Worm (Caenorhabditis elegans): ENCODE data around the gene oac-53.

oac-53 gene

ce11 chrV:16627962-16628361 is at the start of gene oac-53:
oac-53 (minus strand) TSS chrV:16627970.
- TF ChIP-seq nhr-80 (tag; optimal IDR thresholded peaks at IDR 0.05) (peak; percentile 59), pbrm-1 (GFP tag; IDR thresholded peaks at IDR 0.05) (no peak), bed-1 (GFP tag; IDR thresholded peaks at IDR 0.05) (no peak), fkh-3 (tag; optimal IDR thresholded peaks at IDR 0.05) (no peak), ztf-6 (GFP tag; IDR thresholded peaks at IDR 0.05) (no peak)

- TF ChIP-seq nhr-27 (tag; optimal IDR thresholded peaks at IDR 0.05) (no peak), bed-1 (GFP tag; IDR thresholded peaks at IDR 0.05) (no peak), F49E8.2 (tag; optimal IDR thresholded peaks at IDR 0.05; ENCODE audit: insufficient read depth) (no peak), mxl-1 (tag; optimal IDR thresholded peaks at IDR 0.05) (no peak), F39B2.1 (GFP tag; IDR thresholded peaks at IDR 0.05) (no peak), snpc-1.3 (tag; optimal IDR thresholded peaks at IDR 0.05; ENCODE audit: insufficient read depth) (no peak), ztf-28 (GFP tag; IDR thresholded peaks at IDR 0.05) (no peak), aptf-2 (GFP tag; conservative IDR thresholded peaks at IDR 0.05) (no peak), nhr-80 (tag; optimal IDR thresholded peaks at IDR 0.05) (no peak), madf-6 (GFP tag; IDR thresholded peaks at IDR 0.05) (no peak), F55B11.4 (tag; optimal IDR thresholded peaks at IDR 0.05; ENCODE audit: borderline replicate concordance, insufficient read depth) (no peak), rpc-1 (optimal IDR thresholded peaks at IDR 0.05) (no peak), rpc-1 (tag; optimal IDR thresholded peaks at IDR 0.05) (no peak), akir-1 (GFP tag; optimal IDR thresholded peaks at IDR 0.05) (no peak)
Measured at ce11 chrV:16675553-16675952, 47.8 kb upstream of the oac-53 start, which contains the start of gene srz-1. srz-1 (plus strand) TSS chrV:16675853.

DNA sequence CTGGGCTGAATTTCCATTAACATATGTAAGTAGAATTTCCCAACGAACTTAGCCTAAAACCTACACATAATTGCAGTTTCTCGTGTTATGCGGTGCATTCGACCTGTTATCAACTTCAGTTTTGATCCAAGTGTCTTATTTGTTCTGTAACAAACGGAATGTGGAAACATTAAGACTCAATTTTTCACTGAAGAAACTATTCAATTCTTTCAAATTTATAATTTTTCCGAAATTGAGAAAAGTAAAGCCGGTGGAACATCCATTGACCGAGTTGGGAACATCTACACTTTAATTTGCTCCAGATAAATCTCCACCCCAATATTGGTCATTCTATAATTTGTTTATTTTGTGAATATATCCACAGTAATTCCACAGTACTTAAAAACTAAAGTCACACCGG is 46.6 kb upstream of the oac-53 start:
- TF ChIP-seq rcor-1 (GFP tag; IDR thresholded peaks at IDR 0.05) = no peak
- no peak for TF ChIP-seq dox-1 (GFP tag; IDR thresholded peaks at IDR 0.05)
- TF ChIP-seq bed-1 (GFP tag; IDR thresholded peaks at IDR 0.05) = no peak
- no peak for TF ChIP-seq lsy-27 (tag; optimal IDR thresholded peaks at IDR 0.05; ENCODE audit: borderline replicate concordance, insufficient read depth)
- no peak for TF ChIP-seq lin-40 (tag; optimal IDR thresholded peaks at IDR 0.05)
- TF ChIP-seq snpc-1.3 (tag; optimal IDR thresholded peaks at IDR 0.05; ENCODE audit: insufficient read depth) = no peak
- TF ChIP-seq ceh-100 (GFP tag; IDR thresholded peaks at IDR 0.05) = no peak
- no peak for TF ChIP-seq Y95B8A.8 (GFP tag; IDR thresholded peaks at IDR 0.05)
- TF ChIP-seq rpc-1 (optimal IDR thresholded peaks at IDR 0.05) = no peak
- TF ChIP-seq rpc-1 (tag; optimal IDR thresholded peaks at IDR 0.05) = no peak
- no peak for TF ChIP-seq B0035.1 (tag; optimal IDR thresholded peaks at IDR 0.05)
- no peak for TF ChIP-seq ZK185.1 (tag; optimal IDR thresholded peaks at IDR 0.05; ENCODE audit: poor library complexity, severe bottlenecking)
- no peak for TF ChIP-seq sdz-38 (tag; optimal IDR thresholded peaks at IDR 0.05)
- TF ChIP-seq K11D2.4 (GFP tag; IDR thresholded peaks at IDR 0.05) = no peak

DNA sequence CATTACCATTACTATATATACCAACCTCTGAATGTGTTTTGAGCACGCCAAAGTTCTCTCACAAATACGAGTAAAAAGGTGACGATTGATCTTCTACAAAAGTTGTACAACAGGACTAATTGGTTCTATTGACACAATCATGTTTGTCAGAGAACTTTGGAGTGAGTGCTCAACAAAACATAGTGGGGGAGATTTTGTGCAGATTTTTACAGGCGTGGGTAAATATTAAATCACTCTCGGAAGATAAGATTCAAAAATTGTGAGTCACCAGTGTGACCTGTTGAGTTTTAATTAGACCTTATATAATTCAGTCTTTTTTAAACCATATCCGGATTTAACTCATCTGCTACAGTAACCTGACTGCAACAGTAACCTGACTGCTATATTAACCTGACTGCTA is 44.4 kb upstream of the oac-53 start, which contains the start of gene F14F8.8:
TSS of gene F14F8.8 (minus strand) at position 101 of the 400 bp plus-strand sequence.
- TF ChIP-seq unc-130 (GFP tag; optimal IDR thresholded peaks at IDR 0.05) (no peak), attf-6 (GFP tag; IDR thresholded peaks at IDR 0.05) (no peak), Y53G8AR.9 (GFP tag; conservative IDR thresholded peaks at IDR 0.05) (no peak), C17E4.6 (GFP tag; IDR thresholded peaks at IDR 0.05) (no peak)

ce11 chrV:16671190-16671589 is 43.4 kb upstream of the oac-53 start, which contains the start of gene str-61:
str-61 (minus strand) TSS chrV:16671290.
- no peak for TF ChIP-seq F55B11.4 (tag; optimal IDR thresholded peaks at IDR 0.05; ENCODE audit: borderline replicate concordance, insufficient read depth)
- no peak for TF ChIP-seq ceh-58 (GFP tag; IDR thresholded peaks at IDR 0.05)
- TF ChIP-seq rec-8 (tag; optimal IDR thresholded peaks at IDR 0.05) = no peak
- TF ChIP-seq B0035.1 (tag; optimal IDR thresholded peaks at IDR 0.05) = no peak
- no peak for TF ChIP-seq F22D6.2 (tag; optimal IDR thresholded peaks at IDR 0.05)
- no peak for TF ChIP-seq gei-17 (GFP tag; optimal IDR thresholded peaks at IDR 0.05)
- TF ChIP-seq ccch-3 (GFP tag; optimal IDR thresholded peaks at IDR 0.05) = no peak
- no peak for TF ChIP-seq efl-1 (GFP tag; optimal IDR thresholded peaks at IDR 0.05)
- TF ChIP-seq dox-1 (GFP tag; IDR thresholded peaks at IDR 0.05) = no peak
- no peak for TF ChIP-seq xnd-1 (tag; optimal IDR thresholded peaks at IDR 0.05)
- no peak for TF ChIP-seq tbp1 (GFP tag; optimal IDR thresholded peaks at IDR 0.05)
- no peak for TF ChIP-seq nfyb-1 (GFP tag; IDR thresholded peaks at IDR 0.05)
- no peak for TF ChIP-seq lir-1 (GFP tag; conservative IDR thresholded peaks at IDR 0.05)
- TF ChIP-seq B0336.3 (GFP tag; IDR thresholded peaks at IDR 0.05) = no peak
- no peak for TF ChIP-seq akir-1 (GFP tag; optimal IDR thresholded peaks at IDR 0.05)

All from whole organism, young adult.